Worm (Caenorhabditis elegans) whole organism, late embryonic: ENCODE data around the gene ric-4.

Experiments
- K02D7.2 ChIP-seq: sonication (generic microtip); optimal IDR thresholded peaks from 2 replicates; lab custom pipeline; 2017; ENCODE audit warnings: mild to moderate bottlenecking, missing genetic modification characterization, missing compliant biosample characterization
- T23F11.4 ChIP-seq: fragments of 200-800 bp; sonication (Bioruptor generic); optimal IDR thresholded peaks from 2 replicates; lab custom pipeline; 2018; ENCODE audit warnings: mild to moderate bottlenecking, missing genetic modification characterization, missing compliant biosample characterization
- Y22D7AL.16 ChIP-seq: sonication (generic microtip); optimal IDR thresholded peaks from 2 replicates; lab custom pipeline; 2016; ENCODE audit warnings: missing genetic modification characterization, missing compliant biosample characterization
- ahr-1 ChIP-seq: sonication (generic microtip); optimal IDR thresholded peaks from 2 replicates; lab custom pipeline; 2016; ENCODE audit warnings: missing genetic modification characterization, missing compliant biosample characterization
- ama-1 ChIP-seq: fragments of 150-350 bp; optimal IDR thresholded peaks from 2 replicates; lab custom pipeline; 2014
- ceh-18 ChIP-seq: sonication (generic microtip); optimal IDR thresholded peaks from 2 replicates; lab custom pipeline; 2016; ENCODE audit warnings: missing genetic modification characterization, missing compliant biosample characterization
- ceh-19 ChIP-seq: fragments of 200-800 bp; sonication (Bioruptor generic); optimal IDR thresholded peaks from 2 replicates; lab custom pipeline; 2018; ENCODE audit warnings: mild to moderate bottlenecking, missing genetic modification characterization, missing compliant biosample characterization
- ceh-2 ChIP-seq: sonication (generic microtip); optimal IDR thresholded peaks from 2 replicates; lab custom pipeline; 2016; ENCODE audit warnings: missing genotype, missing genetic modification characterization, missing compliant biosample characterization
- ceh-30 ChIP-seq: fragments of 150-350 bp; optimal IDR thresholded peaks from 2 replicates; lab custom pipeline; 2014; ENCODE audit warnings: missing biosample characterization, missing genetic modification characterization
- ceh-31 ChIP-seq: sonication (generic microtip); optimal IDR thresholded peaks from 2 replicates; lab custom pipeline; 2016; ENCODE audit warnings: missing genetic modification characterization, missing compliant biosample characterization
- ceh-45 ChIP-seq: fragments of 200-800 bp; sonication (Bioruptor generic); IDR thresholded peaks from 2 replicates; pipeline ENCODE4 v1.3.6; 2022; ENCODE audit warnings: missing genetic modification reagents, missing genetic modification characterization, missing compliant biosample characterization
- ceh-9 ChIP-seq: sonication (generic microtip); optimal IDR thresholded peaks from 2 replicates; lab custom pipeline; 2016; ENCODE audit warnings: mild to moderate bottlenecking, missing genetic modification characterization, inconsistent platforms, missing compliant biosample characterization
- che-1 ChIP-seq: sonication (generic microtip); optimal IDR thresholded peaks from 2 replicates; lab custom pipeline; 2016; ENCODE audit warnings: mild to moderate bottlenecking, missing genetic modification characterization, missing compliant biosample characterization
- dmd-4 ChIP-seq: sonication (generic microtip); optimal IDR thresholded peaks from 2 replicates; lab custom pipeline; 2016; ENCODE audit warnings: borderline replicate concordance, missing genetic modification characterization, missing compliant biosample characterization
- elt-4 ChIP-seq: sonication (generic microtip); optimal IDR thresholded peaks from 2 replicates; lab custom pipeline; 2016; ENCODE audit warnings: missing genetic modification characterization, missing compliant biosample characterization
- ets-4 ChIP-seq: sonication (generic microtip); optimal IDR thresholded peaks from 2 replicates; lab custom pipeline; 2016; ENCODE audit warnings: missing genetic modification characterization, missing compliant biosample characterization
- fax-1 ChIP-seq: sonication (generic microtip); optimal IDR thresholded peaks from 2 replicates; lab custom pipeline; 2016; ENCODE audit warnings: missing genotype, missing genetic modification characterization, missing compliant biosample characterization
- fkh-10 ChIP-seq: fragments of 150-350 bp; optimal IDR thresholded peaks from 2 replicates; lab custom pipeline; 2014; ENCODE audit warnings: missing biosample characterization, missing genetic modification reagents, missing genetic modification characterization
- fkh-6 ChIP-seq: sonication (generic microtip); optimal IDR thresholded peaks from 2 replicates; lab custom pipeline; 2016; ENCODE audit warnings: missing genetic modification characterization, missing compliant biosample characterization
- gmeb-2 ChIP-seq: sonication (generic microtip); optimal IDR thresholded peaks from 2 replicates; lab custom pipeline; 2016; ENCODE audit warnings: missing genetic modification characterization, inconsistent platforms, missing compliant biosample characterization
- hlh-13 ChIP-seq: fragments of 200-800 bp; sonication (Bioruptor generic); optimal IDR thresholded peaks from 2 replicates; lab custom pipeline; 2018; ENCODE audit warnings: mild to moderate bottlenecking, missing genetic modification characterization, missing compliant biosample characterization
- madf-2 ChIP-seq: sonication (generic microtip); optimal IDR thresholded peaks from 2 replicates; lab custom pipeline; 2017; ENCODE audit warnings: missing genetic modification characterization, missing compliant biosample characterization
- mec-3 ChIP-seq: sonication (generic microtip); optimal IDR thresholded peaks from 2 replicates; lab custom pipeline; 2016; ENCODE audit warnings: borderline replicate concordance, missing genetic modification characterization, missing compliant biosample characterization
- nhr-232 ChIP-seq: sonication (generic microtip); optimal IDR thresholded peaks from 2 replicates; lab custom pipeline; 2016; ENCODE audit warnings: missing genetic modification characterization, missing compliant biosample characterization
- pat-9 ChIP-seq: fragments of 200-800 bp; sonication (Bioruptor generic); optimal IDR thresholded peaks from 2 replicates; lab custom pipeline; 2018; ENCODE audit warnings: mild to moderate bottlenecking, missing genetic modification characterization, moderate library complexity, missing compliant biosample characterization
- pax-1 ChIP-seq: fragments of 150-350 bp; optimal IDR thresholded peaks from 2 replicates; lab custom pipeline; 2014; ENCODE audit warnings: missing biosample characterization, missing genetic modification characterization
- pha-4 ChIP-seq: fragments of 150-350 bp; optimal IDR thresholded peaks from 2 replicates; lab custom pipeline; 2018; ENCODE audit warnings: missing biosample characterization, missing genetic modification reagents, missing genetic modification characterization
- pqm-1 ChIP-seq: sonication (generic microtip); optimal IDR thresholded peaks from 2 replicates; lab custom pipeline; 2016; ENCODE audit warnings: missing genetic modification characterization, missing compliant biosample characterization
- pros-1 ChIP-seq: fragments of 150-350 bp; optimal IDR thresholded peaks from 2 replicates; lab custom pipeline; 2014; ENCODE audit warnings: missing biosample characterization, missing genetic modification reagents, missing genetic modification characterization
- ref-2 ChIP-seq: sonication (generic microtip); optimal IDR thresholded peaks from 2 replicates; lab custom pipeline; 2016; ENCODE audit warnings: missing genetic modification characterization, missing compliant biosample characterization
- rnt-1 ChIP-seq: sonication (generic microtip); optimal IDR thresholded peaks from 2 replicates; lab custom pipeline; 2016; ENCODE audit warnings: missing genetic modification characterization, missing compliant biosample characterization
- sox-4 ChIP-seq: sonication (generic microtip); optimal IDR thresholded peaks from 2 replicates; lab custom pipeline; 2017; ENCODE audit warnings: mild to moderate bottlenecking, missing genetic modification characterization, inconsistent platforms, missing compliant biosample characterization
- syd-9 ChIP-seq: sonication (generic microtip); optimal IDR thresholded peaks from 2 replicates; lab custom pipeline; 2016; ENCODE audit warnings: mild to moderate bottlenecking, missing genetic modification characterization, moderate library complexity, missing compliant biosample characterization
- tbx-2 ChIP-seq: sonication (generic microtip); optimal IDR thresholded peaks from 2 replicates; lab custom pipeline; 2016; ENCODE audit warnings: missing genetic modification characterization, missing compliant biosample characterization
- unc-3 ChIP-seq, 2 experiments: fragments of 200-800 bp in 1 of 2; sonication (Bioruptor generic) in 1 of 2; sonication (generic microtip) in 1 of 2; conservative IDR thresholded peaks in 1 of 2; optimal IDR thresholded peaks in 1 of 2; 2 replicates each; pipeline versions ENCODE4 v1.3.6 to Lab custom; 2016 to 2022; ENCODE audit warnings: missing compliant biosample characterization in 2 of 2, missing genetic modification characterization in 2 of 2, missing genetic modification reagents in 1 of 2
- unc-42 ChIP-seq: sonication (generic microtip); optimal IDR thresholded peaks from 2 replicates; lab custom pipeline; 2016; ENCODE audit warnings: missing genotype, missing genetic modification characterization, missing compliant biosample characterization
- unc-55 ChIP-seq: sonication (generic microtip); optimal IDR thresholded peaks from 2 replicates; lab custom pipeline; 2017; ENCODE audit warnings: missing biosample characterization, missing genetic modification reagents, missing genetic modification characterization
- zip-5 ChIP-seq: sonication (generic microtip); optimal IDR thresholded peaks from 2 replicates; lab custom pipeline; 2016; ENCODE audit warnings: missing genetic modification characterization, missing compliant biosample characterization
- ztf-16 ChIP-seq: sonication (generic microtip); optimal IDR thresholded peaks from 2 replicates; lab custom pipeline; 2017; ENCODE audit warnings: missing genetic modification characterization, missing compliant biosample characterization

Gene ric-4

DNA sequence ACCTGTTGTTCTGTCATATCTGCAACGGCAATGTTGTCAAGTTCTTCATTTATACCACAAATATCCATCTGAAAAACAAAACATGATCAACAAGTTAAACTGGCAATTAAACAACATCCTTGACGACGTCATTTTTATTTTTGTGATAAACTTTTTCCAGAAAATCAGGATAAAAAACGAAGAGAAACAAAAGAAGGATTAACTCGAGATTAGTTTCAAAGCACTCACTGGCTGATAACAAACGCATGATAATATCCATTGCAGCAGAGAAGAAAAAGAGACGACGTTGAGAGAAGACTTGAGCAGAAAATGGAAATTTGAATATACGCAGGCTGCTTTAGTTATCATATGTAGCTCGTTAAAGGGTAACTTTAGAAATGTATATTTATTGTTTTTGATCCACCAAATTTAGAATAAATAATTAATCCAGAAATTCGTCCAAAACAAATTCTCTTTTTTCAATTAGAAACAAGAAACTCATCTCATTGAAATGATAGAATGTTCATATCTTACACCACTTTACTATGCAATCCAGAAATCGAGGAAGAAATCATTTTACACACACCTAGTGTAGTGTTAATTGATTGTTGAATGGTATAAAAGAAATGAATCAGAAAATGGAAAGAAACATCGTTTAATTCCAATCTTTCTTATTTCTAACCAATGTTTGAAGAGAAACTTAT lies 28.9 kb downstream of the ric-4 start, which contains the start of the genes C12D8.21 and col-148 (continued):
- TF ChIP-seq tbx-2 (tag; lab: Kevin White, UChicago) (no peak), ets-4 (tag; lab: Kevin White, UChicago) (no peak), nhr-232 (tag; lab: Kevin White, UChicago) (no peak), dmd-4 (tag; lab: Kevin White, UChicago) (no peak)

DNA sequence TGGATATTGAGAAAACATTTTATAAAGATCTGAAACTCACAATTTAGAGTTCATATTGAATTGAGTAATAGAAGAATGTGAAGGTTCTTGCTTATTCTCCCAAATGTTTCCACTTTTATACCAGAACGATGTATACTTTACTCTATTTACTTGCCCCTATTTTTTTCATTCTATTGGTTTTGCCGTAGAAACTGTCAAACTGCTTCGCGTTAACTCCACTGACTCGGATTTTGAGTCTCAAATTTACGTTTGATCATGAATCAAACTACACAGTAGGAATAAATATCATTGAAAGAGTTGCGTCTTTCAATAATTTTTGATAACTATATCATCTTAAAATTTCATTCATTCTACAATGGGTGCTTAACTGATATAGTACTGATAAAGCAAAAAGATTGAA lies 30.3 kb downstream of the ric-4 start, which contains the start of gene fipr-8:
fipr-8 (minus strand) TSS at position 101 of the 400 bp plus-strand sequence.
- TF ChIP-seq T23F11.4 (GFP tag; lab: Kevin White, UChicago), result no peak
- TF ChIP-seq ceh-9 (tag; lab: Kevin White, UChicago), result no peak
- TF ChIP-seq pqm-1 (tag; lab: Kevin White, UChicago), result no peak
- no peak for TF ChIP-seq pax-1 (tag; lab: Kevin White, UChicago)

ce11 chrV:10238665-10239064 lies 31.4 kb downstream of the ric-4 start, which contains the start of gene fubl-1:
TSS of gene fubl-1 (minus strand) at chrV:10238866.
- TF ChIP-seq ceh-18 (tag; lab: Kevin White, UChicago) (no peak), zip-5 (tag; lab: Kevin White, UChicago) (no peak), fkh-6 (tag; lab: Kevin White, UChicago) (no peak), pros-1 (tag; lab: Kevin White, UChicago) (no peak), fkh-10 (GFP tag; lab: Kevin White, UChicago) (no peak), ztf-16 (no peak), gmeb-2 (no peak), rnt-1 (no peak), ceh-31 (tag; lab: Kevin White, UChicago) (peak; percentile 59), unc-55 (GFP tag; lab: Kevin White, UChicago) (peak; percentile 30), tbx-2 (tag; lab: Kevin White, UChicago) (peak; percentile 26)

- TF ChIP-seq hlh-13 (GFP tag; lab: Kevin White, UChicago), result no peak
These were observed 32.1 kb downstream of the ric-4 start for ce11 chrV:10237959-10238444.

- TF ChIP-seq unc-3 (GFP tag; conservative IDR thresholded peaks at IDR 0.05; lab: Robert Waterston, UW) (no peak), unc-3 (tag; optimal IDR thresholded peaks at IDR 0.05; lab: Kevin White, UChicago) (no peak), unc-42 (tag; lab: Kevin White, UChicago) (no peak), zip-5 (tag; lab: Kevin White, UChicago) (no peak), pat-9 (tag; lab: Kevin White, UChicago) (no peak), ceh-45 (GFP tag; lab: Robert Waterston, UW) (no peak), ref-2 (tag; lab: Kevin White, UChicago) (no peak), ceh-19 (no peak), Y22D7AL.16 (tag; lab: Kevin White, UChicago) (no peak), ceh-2 (tag; lab: Kevin White, UChicago) (no peak), ahr-1 (tag; lab: Kevin White, UChicago) (no peak), mec-3 (no peak), madf-2 (tag; lab: Kevin White, UChicago) (no peak), hlh-13 (GFP tag; lab: Kevin White, UChicago) (no peak), ceh-30 (tag; lab: Kevin White, UChicago) (no peak)
These were observed 32.9 kb downstream of the ric-4 start for ce11 chrV:10237171-10237570.

DNA sequence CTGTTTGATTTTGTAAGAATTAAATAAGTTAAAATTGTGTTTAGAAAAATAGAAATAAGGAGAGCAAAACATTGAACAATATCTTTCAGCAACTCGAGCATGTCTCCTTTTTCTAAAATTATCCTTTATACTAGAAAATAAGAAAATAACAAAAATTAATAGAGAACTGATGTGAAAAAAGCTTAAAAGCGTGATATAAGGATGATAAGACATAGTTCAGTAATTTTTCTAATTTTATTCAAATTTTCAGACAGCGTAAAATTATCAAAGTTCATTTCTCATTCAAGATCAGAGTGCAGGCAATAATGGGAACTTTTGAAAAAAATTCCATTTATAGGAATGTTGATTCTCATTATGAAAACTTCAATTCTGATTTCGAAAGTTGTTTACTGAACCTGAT lies 36.8 kb downstream of the ric-4 start, which contains the start of gene str-182:
str-182 (minus strand) TSS at position 101 of the 400 bp plus-strand sequence.
- TF ChIP-seq syd-9 (tag; lab: Kevin White, UChicago) (no peak), fax-1 (tag; lab: Kevin White, UChicago) (no peak), elt-4 (tag; lab: Kevin White, UChicago) (no peak), mec-3 (no peak), sox-4 (tag; lab: Kevin White, UChicago) (no peak), ceh-9 (tag; lab: Kevin White, UChicago) (no peak), K02D7.2 (tag; lab: Kevin White, UChicago) (no peak), ama-1 (no peak), fkh-6 (tag; lab: Kevin White, UChicago) (no peak), che-1 (no peak), unc-3 (GFP tag; conservative IDR thresholded peaks at IDR 0.05; lab: Robert Waterston, UW) (no peak), unc-3 (tag; optimal IDR thresholded peaks at IDR 0.05; lab: Kevin White, UChicago) (no peak), pha-4 (no peak)
